Worm (Caenorhabditis elegans): ENCODE results near the gene K07D4.2.
A peak's percentile ranks its signal among the peaks of the same experiment; 100 is the strongest.

The K07D4.2 gene

ce11 chrII:4081141-4081540, 35.8 kb upstream of the K07D4.2 start (continued):
- TF ChIP-seq rnt-1 (tag; optimal IDR thresholded peaks at IDR 0.05) (no peak), hlh-13 (GFP tag; optimal IDR thresholded peaks at IDR 0.05) (no peak)

ce11 chrII:4074710-4075109, 29.4 kb upstream of the K07D4.2 start:
- TF ChIP-seq lin-11 (tag; optimal IDR thresholded peaks at IDR 0.05) (no peak), nfya-1 (tag; optimal IDR thresholded peaks at IDR 0.05) (peak; percentile 91)

DNA sequence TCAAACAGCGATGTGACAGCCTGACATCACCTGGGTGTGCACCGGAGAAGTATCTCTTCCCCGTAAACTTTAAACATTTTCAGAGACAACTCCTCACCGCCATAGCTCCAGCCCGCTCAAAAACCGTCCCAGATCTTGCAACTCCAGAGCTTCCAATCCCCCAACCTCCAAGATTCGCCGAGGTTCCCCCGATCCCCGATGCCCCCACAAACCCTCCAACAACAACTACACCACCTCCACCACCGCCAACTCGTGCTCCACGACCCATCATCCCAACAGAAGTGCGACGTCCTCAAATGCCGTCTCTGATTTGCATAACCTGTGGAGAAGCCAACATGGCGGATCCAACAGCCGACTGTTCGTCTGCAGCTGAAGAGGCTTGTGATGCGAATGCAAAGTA, 25.8 kb upstream of the K07D4.2 start:
- TF ChIP-seq madf-2 (tag; optimal IDR thresholded peaks at IDR 0.05): no peak
- no peak for TF ChIP-seq C38D4.7 (GFP tag; optimal IDR thresholded peaks at IDR 0.05)
- no peak for TF ChIP-seq elt-2 (tag; optimal IDR thresholded peaks at IDR 0.05)
- no peak for TF ChIP-seq tbx-2 (tag; optimal IDR thresholded peaks at IDR 0.05)
- no peak for TF ChIP-seq ceh-6 (GFP tag; optimal IDR thresholded peaks at IDR 0.05)
- no peak for TF ChIP-seq sox-2 (GFP tag; IDR thresholded peaks at IDR 0.05)
- no peak for TF ChIP-seq unc-3 (GFP tag; conservative IDR thresholded peaks at IDR 0.05)
- TF ChIP-seq unc-3 (tag; optimal IDR thresholded peaks at IDR 0.05): no peak
- TF ChIP-seq ceh-34 (tag; optimal IDR thresholded peaks at IDR 0.05): no peak
- TF ChIP-seq ttx-3 (tag; optimal IDR thresholded peaks at IDR 0.05): no peak
- no peak for TF ChIP-seq ceh-9 (tag; optimal IDR thresholded peaks at IDR 0.05)
- TF ChIP-seq ceh-24 (tag; optimal IDR thresholded peaks at IDR 0.05): no peak
- TF ChIP-seq ets-4 (tag; optimal IDR thresholded peaks at IDR 0.05): no peak
- TF ChIP-seq ahr-1 (tag; optimal IDR thresholded peaks at IDR 0.05): no peak
- TF ChIP-seq C08G9.2 (tag; optimal IDR thresholded peaks at IDR 0.05): no peak
- no peak for TF ChIP-seq unc-55 (GFP tag; optimal IDR thresholded peaks at IDR 0.05)
- TF ChIP-seq odd-2 (tag; optimal IDR thresholded peaks at IDR 0.05): no peak
- TF ChIP-seq syd-9 (tag; optimal IDR thresholded peaks at IDR 0.05): no peak
- no peak for TF ChIP-seq ceh-45 (GFP tag; IDR thresholded peaks at IDR 0.05)
- TF ChIP-seq ama-1 (optimal IDR thresholded peaks at IDR 0.05): no peak
- TF ChIP-seq pag-3 (tag; optimal IDR thresholded peaks at IDR 0.05; ENCODE audit: borderline replicate concordance): no peak

- TF ChIP-seq madf-2 (tag; optimal IDR thresholded peaks at IDR 0.05) (no peak), hlh-8 (tag; optimal IDR thresholded peaks at IDR 0.05) (no peak)
Observed at ce11 chrII:4068141-4068540, 22.8 kb upstream of the K07D4.2 start.

DNA sequence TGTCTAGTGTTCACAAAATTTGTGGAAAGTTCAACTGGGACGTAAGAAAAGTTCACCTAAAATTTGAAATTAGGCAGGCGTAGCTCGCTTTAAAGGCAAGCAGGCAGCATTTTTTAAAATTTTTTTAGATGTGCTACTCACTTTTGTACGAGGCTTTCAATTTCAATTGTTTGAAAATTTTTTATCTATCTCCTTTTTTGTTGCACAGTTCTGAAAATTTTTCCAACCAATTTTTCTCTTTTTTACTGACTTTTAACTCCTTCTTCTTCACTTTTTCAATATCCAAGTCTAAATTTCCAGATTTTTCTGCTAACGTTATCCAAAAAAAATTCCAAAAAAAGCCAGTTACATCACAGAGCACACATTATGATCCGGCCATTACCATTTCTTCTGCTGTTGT, 22.0 kb upstream of the K07D4.2 start, which contains the start of gene W06A11.1:
Gene W06A11.1 (plus strand): TSS at position 301 of the 400 bp plus-strand sequence.
- no peak for TF ChIP-seq K09A11.1 (tag; optimal IDR thresholded peaks at IDR 0.05; ENCODE audit: insufficient read depth)
- no peak for TF ChIP-seq eyg-1 (tag; optimal IDR thresholded peaks at IDR 0.05)
- TF ChIP-seq T23F11.4 (GFP tag; optimal IDR thresholded peaks at IDR 0.05): no peak
- no peak for TF ChIP-seq odd-2 (tag; optimal IDR thresholded peaks at IDR 0.05)
- TF ChIP-seq pha-2 (tag; optimal IDR thresholded peaks at IDR 0.05): no peak
- TF ChIP-seq hlh-15 (tag; optimal IDR thresholded peaks at IDR 0.05): no peak
- no peak for TF ChIP-seq ahr-1 (tag; optimal IDR thresholded peaks at IDR 0.05)

DNA sequence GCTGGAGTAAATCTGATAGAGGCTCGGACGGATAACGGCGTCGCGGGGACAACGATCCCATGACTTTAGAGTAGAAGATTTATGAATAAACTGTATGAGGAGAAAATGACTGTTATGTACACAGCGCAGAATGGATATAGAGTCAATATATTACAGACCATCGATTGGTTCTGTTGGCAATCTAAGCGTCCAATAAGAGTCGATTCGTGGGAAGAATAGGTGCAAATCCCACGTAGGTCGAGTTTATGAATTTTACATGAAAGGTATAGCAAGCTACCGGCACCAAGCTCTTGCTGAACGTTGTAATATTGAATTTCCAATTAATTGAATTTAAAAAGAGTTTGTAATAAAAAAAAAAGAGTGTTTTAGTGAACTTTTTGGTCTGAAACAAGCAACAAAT, 18.7 kb upstream of the K07D4.2 start, which contains the start of gene fbxb-118:
Gene fbxb-118 (minus strand): TSS at position 101 of the 400 bp plus-strand sequence.
- TF ChIP-seq pax-1 (tag; optimal IDR thresholded peaks at IDR 0.05) (no peak), npax-4 (tag; optimal IDR thresholded peaks at IDR 0.05) (no peak), hlh-15 (tag; optimal IDR thresholded peaks at IDR 0.05) (no peak), ceh-45 (GFP tag; IDR thresholded peaks at IDR 0.05) (no peak), nhr-11 (tag; optimal IDR thresholded peaks at IDR 0.05) (no peak), ceh-34 (tag; optimal IDR thresholded peaks at IDR 0.05) (no peak), ceh-24 (tag; optimal IDR thresholded peaks at IDR 0.05) (no peak), hlh-6 (tag; optimal IDR thresholded peaks at IDR 0.05) (no peak), hlh-13 (GFP tag; optimal IDR thresholded peaks at IDR 0.05) (no peak), zip-5 (tag; optimal IDR thresholded peaks at IDR 0.05) (no peak), ahr-1 (tag; optimal IDR thresholded peaks at IDR 0.05) (no peak), che-1 (tag; optimal IDR thresholded peaks at IDR 0.05) (no peak), C38D4.7 (GFP tag; optimal IDR thresholded peaks at IDR 0.05) (no peak), F13H6.1 (tag; optimal IDR thresholded peaks at IDR 0.05) (no peak), madf-2 (tag; optimal IDR thresholded peaks at IDR 0.05) (no peak), unc-42 (tag; optimal IDR thresholded peaks at IDR 0.05) (no peak), ama-1 (optimal IDR thresholded peaks at IDR 0.05) (no peak), Y22D7AL.16 (tag; optimal IDR thresholded peaks at IDR 0.05) (no peak), pag-3 (tag; optimal IDR thresholded peaks at IDR 0.05; ENCODE audit: borderline replicate concordance) (no peak), C08G9.2 (tag; optimal IDR thresholded peaks at IDR 0.05) (no peak)

All from whole organism, late embryonic.